Worm (Caenorhabditis elegans): ENCODE results near the gene H06A10.1.

DNA sequence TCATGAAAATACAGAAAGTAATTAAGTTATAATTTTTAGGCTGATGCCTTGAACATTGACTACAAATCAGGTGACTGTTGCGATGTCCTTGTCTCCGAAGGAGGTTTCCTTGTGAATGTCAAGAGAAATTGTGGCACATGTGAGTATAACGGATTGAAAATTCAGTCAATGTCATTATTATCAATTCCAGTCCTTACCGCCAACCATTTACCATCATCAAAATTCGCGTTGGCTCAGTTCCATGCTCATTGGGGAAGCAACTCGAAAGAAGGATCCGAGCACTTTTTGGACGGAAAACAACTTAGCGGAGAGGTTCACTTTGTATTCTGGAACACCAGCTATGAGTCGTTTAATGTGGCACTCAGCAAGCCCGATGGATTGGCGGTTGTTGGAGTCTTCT, 36.0 kb downstream of the H06A10.1 start:
- no peak for TF ChIP-seq dao-5 (tag; optimal IDR thresholded peaks at IDR 0.05)
- no peak for TF ChIP-seq him-1 (tag; optimal IDR thresholded peaks at IDR 0.05)
